Fruit fly (Drosophila melanogaster) whole organism: ENCODE data around the gene Noa36.

ENCODE experiments used
- CG8478 ChIP-seq: fragments of >200 bp; optimal IDR thresholded peaks from 2 replicates; lab custom pipeline; 2018; ENCODE audit warnings: inconsistent platforms
- EcR ChIP-seq, 2 experiments: fragments of >200 bp; optimal IDR thresholded peaks; 2 replicates each; lab custom pipeline; 2017; ENCODE audit warnings: missing biosample characterization in 2 of 2, missing genetic modification characterization in 2 of 2, missing genetic modification reagents in 2 of 2
- psq ChIP-seq: fragments of >200 bp; optimal IDR thresholded peaks from 2 replicates; lab custom pipeline; 2017
- usp ChIP-seq: fragments of >200 bp; optimal IDR thresholded peaks from 2 replicates; lab custom pipeline; 2017; ENCODE audit warnings: missing biosample characterization, missing genetic modification characterization, mixed read lengths

- TF ChIP-seq psq: no peak
- TF ChIP-seq EcR (GFP tag; optimal IDR thresholded peaks at IDR 0.05; lab: Kevin White, UChicago): no peak
- no peak for TF ChIP-seq CG8478 (lab: Kevin White, UChicago)
- TF ChIP-seq usp (GFP tag; lab: Kevin White, UChicago): no peak
These were observed 32.7 kb upstream of the Noa36 start for dm6 chr3R:28631753-28632152.
